Fruit fly (Drosophila melanogaster) Kc167 (cell line): Measurements from ENCODE around the gene CkIIalpha-i1.

ENCODE experiments used
- Myc ChIP-seq: fragments of >200 bp; optimal IDR thresholded peaks from 2 replicates; lab custom pipeline; 2017; ENCODE audit warnings: missing external identifiers
- Sin3A ChIP-seq: fragments of >200 bp; optimal IDR thresholded peaks from 2 replicates; lab custom pipeline; 2018; ENCODE audit warnings: missing external identifiers
- psq ChIP-seq: fragments of >200 bp; optimal IDR thresholded peaks from 2 replicates; lab custom pipeline; 2017; ENCODE audit warnings: missing external identifiers

DNA sequence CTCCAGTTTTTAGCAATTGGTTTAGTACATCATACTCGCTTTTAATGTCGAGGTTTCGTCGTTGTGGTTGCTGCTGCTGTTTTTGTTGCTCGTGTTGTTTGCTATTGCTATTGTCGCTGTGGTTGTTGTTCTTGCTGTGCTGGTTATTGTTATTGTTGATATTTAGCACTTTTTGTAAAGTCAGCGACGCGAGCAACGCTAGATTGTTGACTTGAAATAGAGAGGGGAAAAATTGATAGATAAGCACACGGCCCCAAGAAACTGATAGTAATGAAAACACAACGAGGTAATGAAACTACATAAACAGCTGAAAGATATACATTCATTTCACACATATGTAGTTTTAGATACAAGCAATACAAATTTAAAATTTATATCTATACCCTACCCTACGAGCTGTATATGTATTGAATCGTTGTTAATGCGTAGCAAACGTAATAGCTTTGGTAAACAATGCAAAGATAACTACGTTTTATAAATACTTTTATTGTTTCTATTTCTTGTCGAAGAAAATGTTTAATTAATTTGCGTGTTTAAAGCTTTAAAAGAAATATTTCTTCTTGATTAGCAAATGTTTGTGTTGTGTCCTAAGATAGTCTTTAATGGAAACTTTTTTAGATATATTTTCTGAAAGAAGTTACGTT is 7.1 kb downstream of the CkIIalpha-i1 start:
- TF ChIP-seq Myc (lab: Kevin White, UChicago) (no peak), psq (lab: Kevin White, UChicago) (no peak), Sin3A (lab: Kevin White, UChicago) (no peak)
